Worm (Caenorhabditis elegans): ENCODE measurements around the gene T13F3.8.

T13F3.8 gene

DNA sequence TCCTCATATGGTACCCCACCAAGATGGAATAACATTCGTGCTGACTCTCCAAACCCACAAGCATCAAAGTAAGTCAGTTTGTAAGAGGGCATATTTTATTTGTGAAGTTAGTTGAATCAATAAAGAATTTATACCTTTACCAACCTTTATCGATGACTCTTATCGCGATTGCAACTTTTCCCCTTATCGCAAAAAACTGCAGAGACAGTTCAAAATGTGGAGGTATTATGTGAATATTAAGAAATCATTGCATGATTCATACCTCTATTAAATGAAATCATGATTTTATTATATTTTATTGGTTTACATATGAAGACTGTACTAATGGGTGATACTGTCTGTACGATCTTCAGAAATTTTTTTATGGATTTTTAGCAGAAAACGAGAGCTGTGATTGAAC is 37.4 kb upstream of the T13F3.8 start, which contains the start of gene gst-22:
Gene gst-22 (minus strand): TSS at position 103 of the 400 bp plus-strand sequence.
- TF ChIP-seq elt-2 (tag; optimal IDR thresholded peaks at IDR 0.05) (peak; percentile 92), snpc-4 (tag; optimal IDR thresholded peaks at IDR 0.05) (no peak), ztf-11 (tag; optimal IDR thresholded peaks at IDR 0.05) (no peak), nhr-25 (tag; optimal IDR thresholded peaks at IDR 0.05) (no peak), ceh-28 (tag; optimal IDR thresholded peaks at IDR 0.05) (peak; percentile 2), hmg-11 (tag; optimal IDR thresholded peaks at IDR 0.05) (no peak), ceh-82 (tag; optimal IDR thresholded peaks at IDR 0.05) (no peak), pqm-1 (tag; optimal IDR thresholded peaks at IDR 0.05) (peak; percentile 97), unc-62 (GFP tag; optimal IDR thresholded peaks at IDR 0.05) (no peak), fkh-10 (GFP tag; optimal IDR thresholded peaks at IDR 0.05) (no peak), nhr-76 (tag; optimal IDR thresholded peaks at IDR 0.05) (no peak), ZK546.5 (tag; optimal IDR thresholded peaks at IDR 0.05) (no peak), skn-1 (tag; optimal IDR thresholded peaks at IDR 0.05) (no peak), pha-4 (tag; optimal IDR thresholded peaks at IDR 0.05) (no peak), sea-2 (GFP tag; optimal IDR thresholded peaks at IDR 0.05) (no peak), jun-1 (tag; optimal IDR thresholded peaks at IDR 0.05) (peak; percentile 48), ceh-16 (tag; optimal IDR thresholded peaks at IDR 0.05) (no peak), nhr-77 (tag; optimal IDR thresholded peaks at IDR 0.05) (no peak), tbx-2 (tag; optimal IDR thresholded peaks at IDR 0.05) (no peak), R02D3.7 (tag; optimal IDR thresholded peaks at IDR 0.05) (no peak), egl-27 (tag; optimal IDR thresholded peaks at IDR 0.05) (no peak), elt-1 (tag; optimal IDR thresholded peaks at IDR 0.05) (no peak), fos-1 (tag; optimal IDR thresholded peaks at IDR 0.05) (no peak), ztf-4 (tag; optimal IDR thresholded peaks at IDR 0.05) (no peak), lin-39 (tag; optimal IDR thresholded peaks at IDR 0.05) (no peak), eor-1 (tag; optimal IDR thresholded peaks at IDR 0.05) (no peak), nhr-23 (tag; optimal IDR thresholded peaks at IDR 0.05) (no peak), fkh-2 (tag; optimal IDR thresholded peaks at IDR 0.05) (no peak), nhr-237 (tag; optimal IDR thresholded peaks at IDR 0.05) (no peak), ama-1 (optimal IDR thresholded peaks at IDR 0.05) (no peak), zag-1 (tag; optimal IDR thresholded peaks at IDR 0.05) (no peak), unc-39 (tag; optimal IDR thresholded peaks at IDR 0.05) (no peak), nhr-67 (tag; optimal IDR thresholded peaks at IDR 0.05) (no peak), nhr-43 (tag; optimal IDR thresholded peaks at IDR 0.05; ENCODE audit: poor library complexity, severe bottlenecking) (no peak), nfya-1 (tag; optimal IDR thresholded peaks at IDR 0.05; ENCODE audit: insufficient read depth) (no peak), lsy-12 (tag; optimal IDR thresholded peaks at IDR 0.05) (no peak)

DNA sequence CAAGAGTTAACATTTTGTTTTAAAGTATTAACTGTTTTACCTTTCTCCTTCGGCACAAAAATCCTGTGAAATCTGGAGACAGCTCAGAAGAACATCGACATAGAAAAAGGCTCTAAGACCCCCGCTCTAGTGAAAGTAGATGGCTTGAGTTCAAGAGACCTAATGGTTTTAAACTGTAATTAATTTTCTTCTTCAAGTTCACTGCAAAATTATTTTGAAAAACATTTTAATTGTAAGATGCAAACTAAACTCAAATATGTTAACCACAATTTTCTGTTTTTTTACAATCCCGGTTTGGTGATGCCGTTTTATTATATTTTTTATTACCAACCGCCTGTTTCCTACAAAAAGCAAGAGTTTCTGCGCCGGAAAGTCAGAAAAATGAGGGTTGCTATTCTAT is 36.0 kb upstream of the T13F3.8 start, which contains the start of gene clec-233:
Gene clec-233 (plus strand): TSS at position 301 of the 400 bp plus-strand sequence.
- TF ChIP-seq mml-1 (tag; optimal IDR thresholded peaks at IDR 0.05) (no peak), nhr-25 (tag; optimal IDR thresholded peaks at IDR 0.05) (no peak), nhr-77 (tag; optimal IDR thresholded peaks at IDR 0.05) (no peak), unc-62 (GFP tag; optimal IDR thresholded peaks at IDR 0.05) (no peak), sea-2 (GFP tag; optimal IDR thresholded peaks at IDR 0.05) (no peak), elt-3 (tag; optimal IDR thresholded peaks at IDR 0.05) (no peak), lin-15B (tag; optimal IDR thresholded peaks at IDR 0.05) (no peak), nhr-43 (tag; optimal IDR thresholded peaks at IDR 0.05; ENCODE audit: poor library complexity, severe bottlenecking) (no peak), elt-1 (tag; optimal IDR thresholded peaks at IDR 0.05) (no peak), aly-2 (tag; optimal IDR thresholded peaks at IDR 0.05) (no peak), nhr-23 (tag; optimal IDR thresholded peaks at IDR 0.05) (no peak), ama-1 (optimal IDR thresholded peaks at IDR 0.05) (no peak), pha-4 (tag; optimal IDR thresholded peaks at IDR 0.05) (no peak), nhr-11 (tag; optimal IDR thresholded peaks at IDR 0.05) (no peak), fkh-2 (tag; optimal IDR thresholded peaks at IDR 0.05) (no peak), egl-5 (tag; optimal IDR thresholded peaks at IDR 0.05) (no peak), pqm-1 (tag; optimal IDR thresholded peaks at IDR 0.05) (no peak), lin-39 (tag; optimal IDR thresholded peaks at IDR 0.05) (no peak)
